Worm (Caenorhabditis elegans) whole organism, L2 larva: ENCODE results near the gene glb-29.

ENCODE experiments used
- C34F6.9 ChIP-seq: fragments of 150-350 bp; optimal IDR thresholded peaks from 2 replicates; lab custom pipeline; 2014; ENCODE audit warnings: missing biosample characterization, missing genetic modification characterization
- Y55F3AM.14 ChIP-seq: fragments of 200-800 bp; sonication (Bioruptor generic); optimal IDR thresholded peaks from 2 replicates; lab custom pipeline; 2018; ENCODE audit warnings: mild to moderate bottlenecking, missing genetic modification characterization, missing compliant biosample characterization
- aly-2 ChIP-seq: fragments of 150-350 bp; optimal IDR thresholded peaks from 2 replicates; lab custom pipeline; 2014; ENCODE audit warnings: missing biosample characterization, missing genetic modification characterization
- ama-1 ChIP-seq: fragments of 150-350 bp; optimal IDR thresholded peaks from 2 replicates; lab custom pipeline; 2018; ENCODE audit warnings: inconsistent platforms
- ceh-16 ChIP-seq: fragments of 150-350 bp; optimal IDR thresholded peaks from 2 replicates; lab custom pipeline; 2014; ENCODE audit warnings: missing biosample characterization, missing genetic modification characterization
- ceh-82 ChIP-seq: fragments of 150-350 bp; optimal IDR thresholded peaks from 2 replicates; lab custom pipeline; 2014; ENCODE audit warnings: missing biosample characterization, missing genetic modification characterization
- crh-2 ChIP-seq: sonication (generic microtip); optimal IDR thresholded peaks from 2 replicates; lab custom pipeline; 2017; ENCODE audit warnings: missing biosample characterization, missing genetic modification characterization
- fos-1 ChIP-seq: fragments of 150-350 bp; optimal IDR thresholded peaks from 2 replicates; lab custom pipeline; 2014; ENCODE audit warnings: missing biosample characterization, missing genetic modification characterization
- gmeb-1 ChIP-seq: fragments of 150-350 bp; optimal IDR thresholded peaks from 2 replicates; lab custom pipeline; 2014; ENCODE audit warnings: missing biosample characterization, missing genetic modification characterization
- lin-39 ChIP-seq: fragments of 150-350 bp; optimal IDR thresholded peaks from 2 replicates; lab custom pipeline; 2014; ENCODE audit warnings: missing biosample characterization, missing genetic modification reagents, missing genetic modification characterization
- nhr-11 ChIP-seq: fragments of 150-350 bp; optimal IDR thresholded peaks from 2 replicates; lab custom pipeline; 2014; ENCODE audit warnings: missing biosample characterization, missing genetic modification characterization
- nhr-129 ChIP-seq: fragments of 150-350 bp; optimal IDR thresholded peaks from 2 replicates; lab custom pipeline; 2014; ENCODE audit warnings: missing biosample characterization, missing genetic modification characterization
- nhr-23 ChIP-seq: fragments of 150-350 bp; optimal IDR thresholded peaks from 2 replicates; lab custom pipeline; 2014; ENCODE audit warnings: missing biosample characterization, missing genetic modification reagents, missing genetic modification characterization
- nhr-237 ChIP-seq: fragments of 150-350 bp; optimal IDR thresholded peaks from 2 replicates; lab custom pipeline; 2014; ENCODE audit warnings: missing biosample characterization, missing genetic modification characterization
- skn-1 ChIP-seq: sonication (generic microtip); optimal IDR thresholded peaks from 2 replicates; lab custom pipeline; 2017; ENCODE audit warnings: missing biosample characterization, missing genetic modification characterization
- sma-3 ChIP-seq: sonication (generic microtip); optimal IDR thresholded peaks from 2 replicates; lab custom pipeline; 2016; ENCODE audit warnings: missing genetic modification reagents, missing genetic modification characterization, missing compliant biosample characterization
- sma-9 ChIP-seq, 2 experiments: fragments of 150-350 bp in 1 of 2; sonication (generic microtip) in 1 of 2; optimal IDR thresholded peaks; 2 replicates each; lab custom pipeline; 2014 to 2016; ENCODE audit warnings: missing genetic modification characterization in 2 of 2, mild to moderate bottlenecking in 1 of 2, missing biosample characterization in 1 of 2, missing compliant biosample characterization in 1 of 2, missing genetic modification reagents in 1 of 2, moderate library complexity in 1 of 2
- unc-39 ChIP-seq: fragments of 150-350 bp; optimal IDR thresholded peaks from 2 replicates; lab custom pipeline; 2014; ENCODE audit warnings: missing biosample characterization, missing genetic modification characterization
- unc-55 ChIP-seq: fragments of 150-350 bp; sonication (generic microtip); optimal IDR thresholded peaks from 3 replicates; lab custom pipeline; 2014; ENCODE audit warnings: missing biosample characterization, missing genetic modification reagents, missing genetic modification characterization
- unc-62 ChIP-seq: fragments of 150-350 bp; optimal IDR thresholded peaks from 2 replicates; lab custom pipeline; 2014; ENCODE audit warnings: missing biosample characterization, missing genetic modification reagents, missing genetic modification characterization
- ztf-11 ChIP-seq: sonication (generic microtip); optimal IDR thresholded peaks from 2 replicates; lab custom pipeline; 2017; ENCODE audit warnings: missing biosample characterization, missing genetic modification characterization
- ztf-4 ChIP-seq: fragments of 150-350 bp; optimal IDR thresholded peaks from 2 replicates; lab custom pipeline; 2014; ENCODE audit warnings: missing biosample characterization, missing genetic modification characterization

Gene glb-29

ce11 chrII:12062521-12062920 lies 53.6 kb downstream of the glb-29 start, which contains the start of gene arrd-7:
arrd-7 (minus strand) TSS chrII:12062621.
- TF ChIP-seq lin-39 (no peak), nhr-237 (tag; lab: Kevin White, UChicago) (no peak), aly-2 (tag; lab: Kevin White, UChicago) (no peak), nhr-129 (tag; lab: Kevin White, UChicago) (no peak), unc-62 (GFP tag; lab: Kevin White, UChicago) (no peak), Y55F3AM.14 (no peak), ztf-11 (tag; lab: Kevin White, UChicago) (no peak), skn-1 (no peak), nhr-23 (tag; lab: Kevin White, UChicago) (no peak), ztf-4 (tag; lab: Kevin White, UChicago) (no peak), ceh-16 (tag; lab: Kevin White, UChicago) (no peak)

ce11 chrII:12063076-12063475 lies 54.2 kb downstream of the glb-29 start:
- TF ChIP-seq ama-1 = no peak
- peak; percentile 13 for TF ChIP-seq sma-9 (GFP tag; optimal IDR thresholded peaks at IDR 0.05; lab: Kevin White, UChicago)
- TF ChIP-seq sma-9 (tag; optimal IDR thresholded peaks at IDR 0.05; lab: Kevin White, UChicago) = no peak
- peak; percentile 99 for TF ChIP-seq fos-1 (tag; lab: Kevin White, UChicago)
- no peak for TF ChIP-seq sma-3 (GFP tag; lab: Kevin White, UChicago)
- no peak for TF ChIP-seq ceh-82
- TF ChIP-seq gmeb-1 (tag; lab: Kevin White, UChicago) = peak; percentile 30
- no peak for TF ChIP-seq nhr-11
- TF ChIP-seq crh-2 = no peak

- TF ChIP-seq sma-9 (GFP tag; optimal IDR thresholded peaks at IDR 0.05; lab: Kevin White, UChicago) (peak; percentile 57), sma-9 (tag; optimal IDR thresholded peaks at IDR 0.05; lab: Kevin White, UChicago) (no peak), gmeb-1 (tag; lab: Kevin White, UChicago) (peak; percentile 4), fos-1 (tag; lab: Kevin White, UChicago) (peak; percentile 85), lin-39 (no peak), unc-39 (no peak)
- TF ChIP-seq, all 48 proteins: peak for 3
Measured at ce11 chrII:12064680-12065135, 55.8 kb downstream of the glb-29 start, which contains the start of gene arrd-8. arrd-8 (plus strand) TSS chrII:12065085.

- TF ChIP-seq nhr-11 (no peak), unc-55 (GFP tag; lab: Kevin White, UChicago) (peak; percentile 8), C34F6.9 (tag; lab: Kevin White, UChicago) (peak; percentile 34)
Measured at ce11 chrII:12067451-12068076, 58.7 kb downstream of the glb-29 start, which contains the start of gene Y17G7B.22. Y17G7B.22 (plus strand) TSS chrII:12068026.

ce11 chrII:12071243-12071642 lies 62.4 kb downstream of the glb-29 start:
- no peak for TF ChIP-seq ama-1
